Fruit fly (Drosophila melanogaster) whole organism, pupa: ENCODE results near the gene Dhc16F.

Experiments used
- CG10348 ChIP-seq: fragments of 200-800 bp; sonication (Bioruptor generic); IDR thresholded peaks from 2 replicates; pipeline ENCODE4 v1.3.6; 2022; ENCODE audit warnings: missing biosample characterization, missing genetic modification characterization
- CG12605 ChIP-seq: fragments of 200-800 bp; sonication (Bioruptor generic); IDR thresholded peaks from 2 replicates; pipeline ENCODE4 v1.3.6; 2022; ENCODE audit warnings: missing biosample characterization, missing genetic modification characterization
- CG13204 ChIP-seq: fragments of 200-800 bp; sonication (Bioruptor generic); optimal IDR thresholded peaks from 2 replicates; lab custom pipeline; 2018; ENCODE audit warnings: missing biosample characterization, mild to moderate bottlenecking, missing genetic modification characterization, moderate library complexity
- CG14655 ChIP-seq: fragments of 200-800 bp; sonication (Bioruptor generic); optimal IDR thresholded peaks from 3 replicates; lab custom pipeline; 2017; ENCODE audit warnings: mild to moderate bottlenecking, missing biosample characterization, missing genetic modification reagents, missing genetic modification characterization
- CG15710 ChIP-seq: fragments of 200-800 bp; sonication (Bioruptor generic); optimal IDR thresholded peaks from 2 replicates; lab custom pipeline; 2018; ENCODE audit warnings: missing biosample characterization, mild to moderate bottlenecking, missing genetic modification characterization, moderate library complexity
- CG17806 ChIP-seq: fragments of 200-800 bp; sonication (Bioruptor generic); optimal IDR thresholded peaks from 2 replicates; lab custom pipeline; 2018; ENCODE audit warnings: missing biosample characterization, mild to moderate bottlenecking, missing genetic modification characterization, moderate library complexity
- CG32121 ChIP-seq: fragments of 200-800 bp; sonication (Bioruptor generic); IDR thresholded peaks from 2 replicates; pipeline ENCODE4 v1.3.6; 2022; ENCODE audit warnings: missing biosample characterization, missing genetic modification characterization
- CG34367 ChIP-seq: fragments of 200-800 bp; sonication (Bioruptor generic); optimal IDR thresholded peaks from 2 replicates; lab custom pipeline; 2018; ENCODE audit warnings: missing biosample characterization, mild to moderate bottlenecking, missing genetic modification characterization
- CG4496 ChIP-seq: fragments of 200-800 bp; sonication (Bioruptor generic); IDR thresholded peaks from 3 replicates; pipeline ENCODE4 v1.3.6; 2022; ENCODE audit warnings: missing biosample characterization, missing genetic modification characterization
- CG8159 ChIP-seq: fragments of 200-800 bp; sonication (Bioruptor generic); optimal IDR thresholded peaks from 3 replicates; lab custom pipeline; 2018; ENCODE audit warnings: missing biosample characterization, mild to moderate bottlenecking, missing genetic modification characterization, moderate library complexity
- CG8301 ChIP-seq: fragments of 200-800 bp; sonication (Bioruptor generic); optimal IDR thresholded peaks from 2 replicates; lab custom pipeline; 2018; ENCODE audit warnings: missing biosample characterization, mild to moderate bottlenecking, missing genetic modification characterization
- CG9948 ChIP-seq: fragments of 200-800 bp; sonication (Bioruptor generic); optimal IDR thresholded peaks from 2 replicates; lab custom pipeline; 2018; ENCODE audit warnings: missing biosample characterization, mild to moderate bottlenecking, missing genetic modification characterization, moderate library complexity
- D1 ChIP-seq: fragments of 200-800 bp; sonication (Bioruptor generic); optimal IDR thresholded peaks from 2 replicates; lab custom pipeline; 2018; ENCODE audit warnings: missing biosample characterization, mild to moderate bottlenecking, missing genetic modification characterization, moderate library complexity
- EcR ChIP-seq: fragments of 200-800 bp; sonication (Bioruptor generic); optimal IDR thresholded peaks from 3 replicates; lab custom pipeline; 2019; ENCODE audit warnings: missing biosample characterization, missing genetic modification characterization, mild to moderate bottlenecking, moderate library complexity, missing genetic modification reagents
- Ets98B ChIP-seq: fragments of 200-800 bp; sonication (Bioruptor generic); IDR thresholded peaks from 2 replicates; pipeline ENCODE4 v1.3.6; 2022; ENCODE audit warnings: missing biosample characterization, missing genetic modification characterization
- Pif1A ChIP-seq: fragments of 200-800 bp; sonication (Bioruptor generic); optimal IDR thresholded peaks from 3 replicates; lab custom pipeline; 2016; ENCODE audit warnings: missing biosample characterization, missing genetic modification characterization
- Pif1B ChIP-seq: fragments of 200-800 bp; sonication (Bioruptor generic); optimal IDR thresholded peaks from 3 replicates; lab custom pipeline; 2016; ENCODE audit warnings: missing biosample characterization, missing genetic modification characterization
- Snoo ChIP-seq: fragments of 200-800 bp; sonication (Bioruptor generic); optimal IDR thresholded peaks from 3 replicates; lab custom pipeline; 2017; ENCODE audit warnings: missing biosample characterization, mild to moderate bottlenecking, missing genetic modification characterization, inconsistent platforms
- fd96Ca ChIP-seq: fragments of 200-800 bp; sonication (Bioruptor generic); IDR thresholded peaks from 3 replicates; pipeline ENCODE4 v1.3.6; 2022; ENCODE audit warnings: missing biosample characterization, missing genetic modification characterization
- gl ChIP-seq: fragments of 200-800 bp; sonication (Bioruptor generic); optimal IDR thresholded peaks from 2 replicates; lab custom pipeline; 2018; ENCODE audit warnings: missing biosample characterization, mild to moderate bottlenecking, missing genetic modification characterization
- rn ChIP-seq: fragments of 200-800 bp; sonication (Bioruptor generic); IDR thresholded peaks from 2 replicates; pipeline ENCODE4 v1.3.6; 2022; ENCODE audit warnings: missing biosample characterization, missing genetic modification characterization

Dhc16F gene

dm6 chrX:18064183-18064582 is at the start of gene Dhc16F:
Gene Dhc16F (plus strand): TSS chrX:18064483.
- TF ChIP-seq Snoo (tag; lab: Kevin White, UChicago) (no peak), CG10348 (no peak), CG4496 (no peak), EcR (GFP tag; lab: Kevin White, UChicago) (no peak), CG15710 (tag; lab: Kevin White, UChicago) (no peak), CG8159 (tag; lab: Kevin White, UChicago) (no peak), gl (tag; lab: Kevin White, UChicago) (no peak), CG17806 (tag; lab: Kevin White, UChicago) (no peak), CG12605 (no peak), CG8301 (tag; lab: Kevin White, UChicago) (no peak), CG13204 (no peak)

DNA sequence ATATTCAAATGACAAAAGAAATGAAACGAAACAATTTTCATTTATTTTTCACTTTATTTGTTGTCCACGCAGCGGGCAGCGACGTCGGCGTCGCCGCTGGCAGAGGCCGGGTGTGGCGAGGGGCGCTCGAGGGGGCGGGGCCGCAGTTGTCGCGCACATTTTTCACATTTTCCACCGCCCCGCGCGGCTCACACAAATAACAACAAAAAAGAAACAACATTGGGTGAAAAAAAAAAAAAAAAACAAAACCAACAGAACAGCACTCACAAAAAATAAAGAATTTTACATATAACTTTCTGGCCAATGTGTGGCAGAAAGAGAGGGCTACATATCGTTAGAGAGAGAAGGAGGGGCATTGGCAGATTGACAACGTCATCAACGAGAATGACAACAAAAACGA is 49.7 kb upstream of the Dhc16F start:
- peak; percentile 86 for TF ChIP-seq Ets98B
- TF ChIP-seq Snoo (tag; lab: Kevin White, UChicago) = no peak
- peak; percentile 71 for TF ChIP-seq rn
- peak; percentile 33 for TF ChIP-seq CG8301 (tag; lab: Kevin White, UChicago)
- peak; percentile 79; the same call in 1 of the 2 replicates for TF ChIP-seq CG12605
- TF ChIP-seq CG13204 = no peak
- TF ChIP-seq Pif1A (GFP tag; lab: Kevin White, UChicago) = no peak
- TF ChIP-seq CG17806 (tag; lab: Kevin White, UChicago) = no peak
- TF ChIP-seq CG4496 = peak; percentile 79
- TF ChIP-seq CG10348 = no peak
- no peak for TF ChIP-seq CG15710 (tag; lab: Kevin White, UChicago)
- TF ChIP-seq CG14655 (GFP tag; lab: Kevin White, UChicago) = peak; percentile 57
- TF ChIP-seq CG9948 (tag; lab: Kevin White, UChicago) = no peak
- no peak for TF ChIP-seq gl (tag; lab: Kevin White, UChicago)
- no peak for TF ChIP-seq CG34367 (tag; lab: Kevin White, UChicago)
- peak; percentile 82 for TF ChIP-seq fd96Ca (GFP tag; lab: Robert Waterston, UW)
- TF ChIP-seq Pif1B (GFP tag; lab: Kevin White, UChicago) = no peak
- no peak for TF ChIP-seq CG8159 (tag; lab: Kevin White, UChicago)
- TF ChIP-seq CG32121 (GFP tag; lab: Robert Waterston, UW) = peak; percentile 92

DNA sequence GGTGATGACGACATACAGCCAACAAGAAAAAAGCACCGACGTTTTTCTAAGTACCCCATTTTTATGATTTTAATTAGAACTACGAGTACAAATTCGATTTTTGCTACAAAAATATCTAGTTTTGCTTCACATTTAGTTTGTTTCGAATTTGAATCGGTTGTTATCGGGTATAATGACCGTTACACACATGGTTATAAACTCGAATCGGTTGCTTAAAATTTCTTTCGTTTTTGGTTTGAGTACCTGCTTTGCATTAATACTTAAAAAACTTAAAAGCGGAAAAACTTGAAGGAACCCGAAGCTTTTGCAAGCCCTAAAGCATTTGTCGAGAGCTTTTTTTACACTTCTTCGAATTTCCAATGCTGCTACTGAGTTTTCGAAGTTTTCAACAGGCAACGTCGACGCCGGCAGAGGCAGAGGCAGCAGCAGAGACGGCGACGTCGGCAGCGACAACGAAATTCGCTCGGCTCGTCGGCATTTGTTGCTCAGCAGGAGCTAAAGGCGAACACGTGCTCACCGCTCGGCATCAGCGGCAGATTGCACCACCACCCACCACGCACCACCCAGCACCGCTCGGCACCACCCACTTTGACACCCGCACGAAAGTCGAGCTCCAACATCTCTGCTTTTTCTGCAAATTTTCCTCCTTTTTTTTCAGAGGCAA is 45.7 kb upstream of the Dhc16F start:
- no peak for TF ChIP-seq CG9948 (tag; lab: Kevin White, UChicago)
- TF ChIP-seq Ets98B = no peak
- TF ChIP-seq CG14655 (GFP tag; lab: Kevin White, UChicago) = no peak
- no peak for TF ChIP-seq CG12605
- no peak for TF ChIP-seq Snoo (tag; lab: Kevin White, UChicago)
- no peak for TF ChIP-seq CG34367 (tag; lab: Kevin White, UChicago)
- no peak for TF ChIP-seq fd96Ca (GFP tag; lab: Robert Waterston, UW)
- no peak for TF ChIP-seq CG32121 (GFP tag; lab: Robert Waterston, UW)
- no peak for TF ChIP-seq CG4496
- no peak for TF ChIP-seq gl (tag; lab: Kevin White, UChicago)
- TF ChIP-seq D1 (tag; lab: Kevin White, UChicago) = no peak
- TF ChIP-seq rn = no peak
- no peak for TF ChIP-seq EcR (GFP tag; lab: Kevin White, UChicago)
- TF ChIP-seq CG15710 (tag; lab: Kevin White, UChicago) = no peak
- TF ChIP-seq CG13204 = no peak
- TF ChIP-seq CG8301 (tag; lab: Kevin White, UChicago) = no peak
- no peak for TF ChIP-seq CG17806 (tag; lab: Kevin White, UChicago)
- no peak for TF ChIP-seq CG8159 (tag; lab: Kevin White, UChicago)

dm6 chrX:18023615-18024163 is 40.6 kb upstream of the Dhc16F start, which contains the start of gene CG6867:
Gene CG6867 (plus strand): TSS chrX:18023870.
- TF ChIP-seq Pif1B (GFP tag; lab: Kevin White, UChicago) (no peak), D1 (tag; lab: Kevin White, UChicago) (no peak), CG8301 (tag; lab: Kevin White, UChicago) (no peak), CG13204 (no peak), CG15710 (tag; lab: Kevin White, UChicago) (no peak), CG32121 (GFP tag; lab: Robert Waterston, UW) (no peak), fd96Ca (GFP tag; lab: Robert Waterston, UW) (no peak), CG12605 (no peak), CG8159 (tag; lab: Kevin White, UChicago) (no peak), CG17806 (tag; lab: Kevin White, UChicago) (no peak), gl (tag; lab: Kevin White, UChicago) (no peak), Snoo (tag; lab: Kevin White, UChicago) (no peak), rn (no peak), CG34367 (tag; lab: Kevin White, UChicago) (no peak), Pif1A (GFP tag; lab: Kevin White, UChicago) (no peak)

DNA sequence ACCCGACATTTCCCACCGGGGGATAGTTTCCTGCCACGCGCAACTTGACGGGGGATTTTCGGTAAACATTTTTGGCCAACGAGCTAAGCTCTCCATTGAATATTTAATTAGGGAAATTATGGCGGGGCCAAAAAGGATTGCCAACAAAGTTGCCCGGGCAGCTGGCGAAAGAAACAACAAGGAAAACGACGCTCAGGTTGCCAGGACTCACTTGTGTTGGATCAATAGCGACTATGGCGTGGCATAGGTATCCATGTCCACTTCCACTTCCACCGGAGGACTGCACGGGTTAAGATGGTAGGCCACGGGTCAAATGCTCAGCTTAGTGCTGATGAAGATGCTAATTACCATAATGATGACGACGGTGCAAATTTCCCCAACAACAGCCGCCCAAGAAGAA is 20.6 kb upstream of the Dhc16F start, which contains the start of gene CG15373:
Gene CG15373 (plus strand): TSS at position 301 of the 400 bp plus-strand sequence.
- TF ChIP-seq CG34367 (tag; lab: Kevin White, UChicago) (no peak), CG17806 (tag; lab: Kevin White, UChicago) (no peak)

DNA sequence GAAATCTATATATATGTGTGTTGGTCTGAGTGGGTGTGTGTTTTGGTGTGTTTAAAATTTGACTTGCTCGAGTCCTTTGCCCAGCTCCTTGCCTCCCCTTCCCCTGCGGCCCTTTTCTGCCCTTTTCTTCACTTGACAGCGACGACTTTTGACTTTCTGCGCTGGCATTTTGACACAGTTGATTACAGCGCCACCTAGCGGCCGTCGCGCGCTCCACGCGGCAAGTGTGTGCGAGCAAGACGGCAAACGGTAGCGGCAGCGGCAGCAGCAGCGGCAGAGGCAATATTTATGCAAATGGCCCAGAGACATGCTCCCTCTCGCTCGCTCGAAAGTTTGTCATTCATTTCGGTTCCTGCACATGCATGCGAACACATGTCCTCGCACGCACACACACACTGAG is 12.1 kb upstream of the Dhc16F start:
- TF ChIP-seq CG13204 = peak; percentile 5
- no peak for TF ChIP-seq CG9948 (tag; lab: Kevin White, UChicago)
- TF ChIP-seq, all 21 proteins: peak for 1
